Worm (Caenorhabditis elegans) whole organism, L4/young adult: ENCODE results near the gene F28A10.8.

Experiments used
- dao-5 ChIP-seq: sonication (generic microtip); optimal IDR thresholded peaks from 2 replicates; lab custom pipeline; 2016; ENCODE audit warnings: missing genotype, missing genetic modification characterization, moderate library complexity, missing compliant biosample characterization
- him-1 ChIP-seq: sonication (generic microtip); optimal IDR thresholded peaks from 2 replicates; lab custom pipeline; 2016; ENCODE audit warnings: missing genotype, missing genetic modification reagents, missing genetic modification characterization, missing compliant biosample characterization

DNA sequence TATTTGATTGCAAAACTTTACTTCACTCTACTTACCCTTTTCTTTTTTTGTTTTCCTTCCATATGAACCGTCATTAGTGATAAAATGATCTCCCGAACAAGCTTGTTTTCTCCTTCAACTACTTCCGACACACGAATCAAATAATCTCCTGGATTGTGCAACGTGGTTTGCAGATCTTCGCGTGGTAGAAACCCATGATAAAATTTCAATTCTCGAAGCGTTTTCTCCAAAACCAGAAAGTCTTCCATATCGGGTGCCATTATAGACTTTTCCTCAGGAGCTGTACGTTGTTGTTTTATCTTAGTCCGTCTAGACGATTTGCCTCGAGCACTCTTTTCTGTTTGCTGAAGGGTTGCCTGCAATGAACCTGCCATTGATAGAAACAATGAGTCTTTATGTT, 40.9 kb downstream of the F28A10.8 start:
- TF ChIP-seq dao-5 (tag; lab: Kevin White, UChicago) (no peak), him-1 (no peak)
